Worm (Caenorhabditis elegans) whole organism, L2 larva: ENCODE results near the gene wdfy-2.

Experiments used
- alr-1 ChIP-seq: fragments of 150-350 bp; optimal IDR thresholded peaks from 2 replicates; lab custom pipeline; 2014; ENCODE audit warnings: missing biosample characterization, missing genetic modification characterization
- lsy-2 ChIP-seq, 2 experiments: fragments of 150-350 bp in 1 of 2; sonication (generic microtip) in 1 of 2; optimal IDR thresholded peaks; 2 replicates each; lab custom pipeline; 2014 to 2017; ENCODE audit warnings: missing biosample characterization in 2 of 2, missing genetic modification characterization in 2 of 2
- mdl-1 ChIP-seq, 2 experiments: fragments of 150-350 bp in 1 of 2; sonication (generic microtip) in 1 of 2; optimal IDR thresholded peaks; 2 replicates each; lab custom pipeline; 2017; ENCODE audit warnings: missing biosample characterization in 2 of 2, missing genetic modification characterization in 2 of 2

ce11 chrII:9345794-9346193, 26.1 kb downstream of the wdfy-2 start:
- TF ChIP-seq alr-1 (tag; lab: Kevin White, UChicago) (no peak), lsy-2 (tag; optimal IDR thresholded peaks at IDR 0.05; lab: Kevin White, UChicago) (no peak), mdl-1 (tag; optimal IDR thresholded peaks at IDR 0.05; lab: Kevin White, UChicago) (no peak)
